Worm (Caenorhabditis elegans) whole organism, midembryonic: ENCODE measurements around the gene F38B7.10.

Source experiments
- T22C8.4 ChIP-seq: fragments of 200-800 bp; sonication (Bioruptor generic); IDR thresholded peaks from 2 replicates; pipeline ENCODE4 v1.3.6; 2022; ENCODE audit warnings: missing genetic modification characterization, missing compliant biosample characterization
- cog-1 ChIP-seq: sonication (generic microtip); optimal IDR thresholded peaks from 2 replicates; lab custom pipeline; 2016; ENCODE audit warnings: missing genetic modification characterization, missing compliant biosample characterization
- flt-1 ChIP-seq: fragments of 200-800 bp; sonication (Bioruptor generic); IDR thresholded peaks from 2 replicates; pipeline ENCODE4 v1.3.6; 2022; ENCODE audit warnings: missing genetic modification characterization, missing compliant biosample characterization
- klf-2 ChIP-seq: fragments of 200-800 bp; sonication (Bioruptor generic); conservative IDR thresholded peaks from 2 replicates; pipeline ENCODE4 v1.3.6; 2022; ENCODE audit warnings: missing genetic modification reagents, missing genetic modification characterization, missing compliant biosample characterization
- med-1 ChIP-seq: sonication (generic microtip); optimal IDR thresholded peaks from 2 replicates; lab custom pipeline; 2017; ENCODE audit warnings: missing genetic modification characterization, mild to moderate bottlenecking, missing compliant biosample characterization, antibody characterized with exemption, missing genetic modification reagents; ENCODE audit not compliant: insufficient read depth
- ref-1 ChIP-seq: fragments of 200-800 bp; sonication (Bioruptor generic); conservative IDR thresholded peaks from 2 replicates; pipeline ENCODE4 v1.3.6; 2022; ENCODE audit warnings: missing genetic modification reagents, missing genetic modification characterization, missing compliant biosample characterization
- ztf-23 ChIP-seq: fragments of 200-800 bp; sonication (Bioruptor generic); IDR thresholded peaks from 2 replicates; pipeline ENCODE4 v1.3.6; 2022; ENCODE audit warnings: missing genetic modification reagents, missing genetic modification characterization, missing compliant biosample characterization
- ztf-29 ChIP-seq: fragments of 200-800 bp; sonication (Bioruptor generic); IDR thresholded peaks from 2 replicates; pipeline ENCODE4 v1.3.6; 2022; ENCODE audit warnings: missing genetic modification reagents, missing genetic modification characterization, missing compliant biosample characterization

ce11 chrV:11521448-11521847 lies 23.9 kb upstream of the F38B7.10 start, which contains the start of gene pafo-1:
- TF ChIP-seq cog-1 (peak; percentile 52), ztf-29 (GFP tag; lab: Robert Waterston, UW) (no peak), flt-1 (peak; percentile 67; the same call in 1 of the 2 replicates), ztf-23 (GFP tag; lab: Robert Waterston, UW) (peak; percentile 78), T22C8.4 (GFP tag; lab: Robert Waterston, UW) (no peak; the same call in 1 of the 2 replicates), med-1 (peak; percentile 27), klf-2 (no peak), ref-1 (GFP tag; lab: Robert Waterston, UW) (no peak)
